Fruit fly (Drosophila melanogaster) whole organism, embryonic: ENCODE results near the gene Gs1l.

Experiments
- Abd-B ChIP-seq: fragments of 200-800 bp; sonication (Bioruptor generic); optimal IDR thresholded peaks from 2 replicates; lab custom pipeline; 2018; ENCODE audit warnings: missing biosample characterization, mild to moderate bottlenecking, missing genetic modification characterization, moderate library complexity
- Asciz ChIP-seq: fragments of 200-800 bp; sonication (Bioruptor generic); optimal IDR thresholded peaks from 2 replicates; lab custom pipeline; 2017; ENCODE audit warnings: missing biosample characterization, mild to moderate bottlenecking, missing genetic modification characterization, missing genetic modification reagents
- CG10147 ChIP-seq: fragments of 200-800 bp; sonication (Bioruptor generic); optimal IDR thresholded peaks from 2 replicates; lab custom pipeline; 2019; ENCODE audit warnings: missing biosample characterization, mild to moderate bottlenecking, missing genetic modification characterization, moderate library complexity
- CG10543 ChIP-seq: fragments of 200-800 bp; sonication (Bioruptor generic); optimal IDR thresholded peaks from 3 replicates; lab custom pipeline; 2017; ENCODE audit warnings: missing biosample characterization, mild to moderate bottlenecking, missing genetic modification characterization, moderate library complexity
- CG10654 ChIP-seq: fragments of 200-800 bp; sonication (Bioruptor generic); optimal IDR thresholded peaks from 2 replicates; lab custom pipeline; 2016; ENCODE audit warnings: missing biosample characterization, missing genetic modification characterization
- CG10959 ChIP-seq: fragments of 200-800 bp; sonication (Bioruptor generic); IDR thresholded peaks from 2 replicates; pipeline ENCODE4 v1.3.6; 2022; ENCODE audit warnings: missing biosample characterization, missing genetic modification characterization
- CG11085 ChIP-seq: fragments of 200-800 bp; sonication (Bioruptor generic); IDR thresholded peaks from 2 replicates; pipeline ENCODE4 v1.3.6; 2022; ENCODE audit warnings: missing biosample characterization, missing genetic modification characterization
- CG12744 ChIP-seq: fragments of 200-800 bp; sonication (Bioruptor generic); optimal IDR thresholded peaks from 2 replicates; lab custom pipeline; 2016; ENCODE audit warnings: missing biosample characterization, missing genetic modification characterization
- CG14860 ChIP-seq: fragments of 200-800 bp; sonication (Bioruptor generic); IDR thresholded peaks from 3 replicates; pipeline ENCODE4 v1.3.6; 2022; ENCODE audit warnings: missing biosample characterization, missing genetic modification characterization; ENCODE audit not compliant: partially characterized antibody
- CG1529 ChIP-seq: fragments of 200-800 bp; sonication (Bioruptor generic); optimal IDR thresholded peaks from 3 replicates; lab custom pipeline; 2018; ENCODE audit warnings: missing biosample characterization, missing genetic modification characterization
- CG1602 ChIP-seq: fragments of 200-800 bp; sonication (Bioruptor generic); optimal IDR thresholded peaks from 3 replicates; lab custom pipeline; 2016; ENCODE audit warnings: missing biosample characterization, missing genetic modification characterization
- CG17359 ChIP-seq: fragments of 200-800 bp; sonication (Bioruptor generic); optimal IDR thresholded peaks from 3 replicates; lab custom pipeline; 2018; ENCODE audit warnings: missing biosample characterization, mild to moderate bottlenecking, missing genetic modification characterization, moderate library complexity
- CG17612 ChIP-seq: fragments of 200-800 bp; sonication (Bioruptor generic); IDR thresholded peaks from 2 replicates; pipeline ENCODE4 v1.3.6; 2022; ENCODE audit warnings: missing biosample characterization, missing genetic modification characterization
- CG31224 ChIP-seq: fragments of 200-800 bp; sonication (Bioruptor generic); IDR thresholded peaks from 2 replicates; pipeline ENCODE4 v1.3.6; 2022; ENCODE audit warnings: missing biosample characterization, missing genetic modification characterization
- CG3407 ChIP-seq: fragments of 200-800 bp; sonication (Bioruptor generic); optimal IDR thresholded peaks from 2 replicates; lab custom pipeline; 2018; ENCODE audit warnings: missing biosample characterization, mild to moderate bottlenecking, missing genetic modification characterization
- CG3995 ChIP-seq: fragments of 200-800 bp; sonication (Bioruptor generic); optimal IDR thresholded peaks from 3 replicates; lab custom pipeline; 2016; ENCODE audit warnings: missing biosample characterization, missing genetic modification characterization
- CG4707 ChIP-seq: fragments of 200-800 bp; sonication (Bioruptor generic); optimal IDR thresholded peaks from 2 replicates; lab custom pipeline; 2018; ENCODE audit warnings: missing biosample characterization, mild to moderate bottlenecking, missing genetic modification characterization, moderate library complexity
- CG6175 ChIP-seq: fragments of 200-800 bp; sonication (Bioruptor generic); IDR thresholded peaks from 3 replicates; pipeline ENCODE4 v1.3.6; 2022; ENCODE audit warnings: missing biosample characterization, missing genetic modification characterization
- CG6272 ChIP-seq: fragments of 200-800 bp; sonication (Bioruptor generic); IDR thresholded peaks from 2 replicates; pipeline ENCODE4 v1.3.6; 2022; ENCODE audit warnings: missing biosample characterization, missing genetic modification characterization
- CG7786 ChIP-seq: fragments of 200-800 bp; sonication (Bioruptor generic); optimal IDR thresholded peaks from 2 replicates; lab custom pipeline; 2016; ENCODE audit warnings: missing biosample characterization, missing genetic modification characterization
- CG8388 ChIP-seq: fragments of 200-800 bp; sonication (Bioruptor generic); optimal IDR thresholded peaks from 2 replicates; lab custom pipeline; 2019; ENCODE audit warnings: missing biosample characterization, mild to moderate bottlenecking, missing genetic modification characterization, moderate library complexity
- CoRest ChIP-seq: fragments of 200-800 bp; sonication (Bioruptor generic); optimal IDR thresholded peaks from 3 replicates; lab custom pipeline; 2018; ENCODE audit warnings: missing biosample characterization, mild to moderate bottlenecking, missing genetic modification characterization, moderate library complexity
- Dp ChIP-seq: fragments of 200-800 bp; sonication (Bioruptor generic); optimal IDR thresholded peaks from 2 replicates; lab custom pipeline; 2018; ENCODE audit warnings: missing biosample characterization, mild to moderate bottlenecking, missing genetic modification characterization, moderate library complexity
- Dref ChIP-seq: fragments of 200-800 bp; sonication (Bioruptor generic); IDR thresholded peaks from 2 replicates; pipeline ENCODE4 v1.3.6; 2022; ENCODE audit warnings: missing biosample characterization, missing genetic modification characterization
- E2f1 ChIP-seq: fragments of 200-800 bp; sonication (Bioruptor generic); IDR thresholded peaks from 2 replicates; pipeline ENCODE4 v1.3.6; 2022; ENCODE audit warnings: missing biosample characterization, missing genetic modification characterization
- Lhr ChIP-seq: fragments of 200-800 bp; sonication (Bioruptor generic); optimal IDR thresholded peaks from 3 replicates; lab custom pipeline; 2017; ENCODE audit warnings: mild to moderate bottlenecking, missing biosample characterization, missing genetic modification reagents, missing genetic modification characterization
- Lpt ChIP-seq: fragments of >200 bp; optimal IDR thresholded peaks from 2 replicates; lab custom pipeline; 2018; ENCODE audit warnings: missing biosample characterization, missing genetic modification characterization
- Med ChIP-seq: fragments of 200-800 bp; sonication (Bioruptor generic); peaks from one replicate; lab custom pipeline; 2016; ENCODE audit warnings: missing biosample characterization, missing genetic modification characterization, mild to moderate bottlenecking, inconsistent platforms, moderate library complexity
- Neu2 ChIP-seq: fragments of 200-800 bp; sonication (Bioruptor generic); optimal IDR thresholded peaks from 3 replicates; lab custom pipeline; 2016; ENCODE audit warnings: missing biosample characterization, missing genetic modification characterization, borderline replicate concordance
- Nf-YA ChIP-seq: fragments of 200-800 bp; sonication (Bioruptor generic); IDR thresholded peaks from 2 replicates; pipeline ENCODE4 v1.3.6; 2022; ENCODE audit warnings: missing biosample characterization, missing genetic modification characterization
- Poxn ChIP-seq: fragments of 200-800 bp; sonication (Bioruptor generic); IDR thresholded peaks from 2 replicates; pipeline ENCODE4 v1.3.6; 2022; ENCODE audit warnings: missing biosample characterization, missing genetic modification characterization
- Rx ChIP-seq: fragments of 200-800 bp; sonication (Bioruptor generic); IDR thresholded peaks from 2 replicates; pipeline ENCODE4 v1.3.6; 2022; ENCODE audit warnings: missing biosample characterization, missing genetic modification characterization
- ase ChIP-seq: fragments of 200-800 bp; sonication (Bioruptor generic); IDR thresholded peaks from 3 replicates; pipeline ENCODE4 v1.3.6; 2022; ENCODE audit warnings: missing biosample characterization, missing genetic modification characterization
- bcd ChIP-seq: fragments of 200-800 bp; sonication (Bioruptor generic); optimal IDR thresholded peaks from 2 replicates; lab custom pipeline; 2017; ENCODE audit warnings: missing biosample characterization, mild to moderate bottlenecking, missing genetic modification characterization
- br ChIP-seq: fragments of >200 bp; optimal IDR thresholded peaks from 2 replicates; lab custom pipeline; 2017
- cato ChIP-seq: fragments of 200-800 bp; sonication (Bioruptor generic); optimal IDR thresholded peaks from 2 replicates; lab custom pipeline; 2016; ENCODE audit warnings: missing biosample characterization, missing genetic modification characterization, borderline replicate concordance
- corto ChIP-seq: fragments of 200-800 bp; sonication (Bioruptor generic); optimal IDR thresholded peaks from 2 replicates; lab custom pipeline; 2016; ENCODE audit warnings: missing biosample characterization, mild to moderate bottlenecking, missing genetic modification characterization, moderate library complexity
- eve ChIP-seq, 2 experiments: fragments of >200 bp; optimal IDR thresholded peaks; 2 replicates each; lab custom pipeline; 2017; ENCODE audit warnings: missing biosample characterization in 2 of 2, missing genetic modification characterization in 2 of 2
- ftz-f1 ChIP-seq: fragments of 200-800 bp; sonication (Bioruptor generic); optimal IDR thresholded peaks from 2 replicates; lab custom pipeline; 2016; ENCODE audit warnings: missing biosample characterization, missing genetic modification characterization
- gcm ChIP-seq: fragments of 200-800 bp; sonication (Bioruptor generic); optimal IDR thresholded peaks from 2 replicates; lab custom pipeline; 2019; ENCODE audit warnings: missing biosample characterization, mild to moderate bottlenecking, missing genetic modification characterization, moderate library complexity
- grn ChIP-seq: fragments of 200-800 bp; sonication (Bioruptor generic); optimal IDR thresholded peaks from 3 replicates; lab custom pipeline; 2017; ENCODE audit warnings: missing biosample characterization, missing genetic modification characterization
- h ChIP-seq: fragments of >200 bp; optimal IDR thresholded peaks from 2 replicates; lab custom pipeline; 2017
- her ChIP-seq: fragments of 200-800 bp; sonication (Bioruptor generic); optimal IDR thresholded peaks from 2 replicates; lab custom pipeline; 2016; ENCODE audit warnings: missing biosample characterization, missing genetic modification characterization
- luna ChIP-seq: fragments of 200-800 bp; sonication (Bioruptor generic); optimal IDR thresholded peaks from 2 replicates; lab custom pipeline; 2016; ENCODE audit warnings: missing biosample characterization, missing genetic modification characterization
- mirr ChIP-seq: fragments of 200-800 bp; sonication (Bioruptor generic); optimal IDR thresholded peaks from 3 replicates; lab custom pipeline; 2018; ENCODE audit warnings: missing biosample characterization, mild to moderate bottlenecking, missing genetic modification characterization
- nerfin-2 ChIP-seq: fragments of 200-800 bp; sonication (Bioruptor generic); IDR thresholded peaks from 2 replicates; pipeline ENCODE4 v1.3.6; 2022; ENCODE audit warnings: missing biosample characterization, missing genetic modification characterization; ENCODE audit not compliant: partially characterized antibody
- onecut ChIP-seq: fragments of 200-800 bp; sonication (Bioruptor generic); IDR thresholded peaks from 2 replicates; pipeline ENCODE4 v1.3.6; 2022; ENCODE audit warnings: missing biosample characterization, missing genetic modification characterization
- pnt ChIP-seq: fragments of 200-800 bp; sonication (Bioruptor generic); optimal IDR thresholded peaks from 3 replicates; lab custom pipeline; 2016; ENCODE audit warnings: missing biosample characterization, missing genetic modification characterization
- pum ChIP-seq: fragments of 200-800 bp; sonication (Bioruptor generic); optimal IDR thresholded peaks from 2 replicates; lab custom pipeline; 2016; ENCODE audit warnings: missing biosample characterization, missing genetic modification characterization
- repo ChIP-seq: fragments of 200-800 bp; sonication (Bioruptor generic); optimal IDR thresholded peaks from 2 replicates; lab custom pipeline; 2016; ENCODE audit warnings: missing biosample characterization, missing genetic modification characterization
- slbo ChIP-seq: fragments of 200-800 bp; sonication (Bioruptor generic); IDR thresholded peaks from 2 replicates; pipeline ENCODE4 v1.3.6; 2022; ENCODE audit warnings: missing biosample characterization, missing genetic modification characterization
- vvl ChIP-seq: fragments of 200-800 bp; sonication (Bioruptor generic); IDR thresholded peaks from 2 replicates; pipeline ENCODE4 v1.3.6; 2022; ENCODE audit warnings: missing biosample characterization, missing genetic modification characterization
- yki ChIP-seq: fragments of >200 bp; optimal IDR thresholded peaks from 3 replicates; lab custom pipeline; 2018

The Gs1l gene

dm6 chr2L:4456539-4456994 is at the start of gene Gs1l:
TSS of gene Gs1l (minus strand) at chr2L:4456807.
- TF ChIP-seq CG10654 (GFP tag; lab: Kevin White, UChicago) (no peak), corto (GFP tag; lab: Kevin White, UChicago) (no peak), cato (GFP tag; lab: Kevin White, UChicago) (no peak), luna (no peak), gcm (GFP tag; lab: Kevin White, UChicago) (no peak), mirr (GFP tag; lab: Kevin White, UChicago) (no peak), Abd-B (GFP tag; lab: Kevin White, UChicago) (no peak), pnt (no peak), Lpt (GFP tag; lab: Kevin White, UChicago) (no peak), Poxn (GFP tag; lab: Robert Waterston, UW) (no peak), eve (GFP tag; optimal IDR thresholded peaks at IDR 0.05; lab: Kevin White, UChicago) (no peak), CG10147 (GFP tag; lab: Kevin White, UChicago) (peak; percentile 24), CG10543 (no peak), CG6175 (GFP tag; lab: Robert Waterston, UW) (no peak), br (no peak), vvl (GFP tag; lab: Robert Waterston, UW) (no peak; the same call in 1 of the 2 replicates), grn (GFP tag; lab: Kevin White, UChicago) (no peak), Asciz (GFP tag; lab: Kevin White, UChicago) (no peak), CG11085 (GFP tag; lab: Robert Waterston, UW) (no peak), Nf-YA (GFP tag; lab: Robert Waterston, UW) (no peak), CG17359 (no peak), nerfin-2 (GFP tag; lab: Robert Waterston, UW) (no peak), CG8388 (GFP tag; lab: Kevin White, UChicago) (no peak), Rx (GFP tag; lab: Robert Waterston, UW) (no peak), CG12744 (GFP tag; lab: Kevin White, UChicago) (no peak), bcd (peak; percentile 45), CG10959 (no peak), yki (lab: Kevin White, UChicago) (no peak), CoRest (tag; lab: Kevin White, UChicago) (peak; percentile 23), CG3995 (no peak), Med (GFP tag; lab: Kevin White, UChicago) (peak; percentile 82), CG31224 (GFP tag; lab: Robert Waterston, UW) (no peak), h (lab: Kevin White, UChicago) (no peak), Dref (GFP tag; lab: Robert Waterston, UW) (0 out of 2 replicates have a peak, but pooled peaks have one; percentile 28), ase (no peak), CG6272 (GFP tag; lab: Robert Waterston, UW) (no peak), CG1602 (GFP tag; lab: Kevin White, UChicago) (no peak), repo (no peak), Neu2 (GFP tag; lab: Kevin White, UChicago) (no peak), Lhr (GFP tag; lab: Kevin White, UChicago) (no peak), Dp (GFP tag; lab: Kevin White, UChicago) (peak; percentile 54), her (GFP tag; lab: Kevin White, UChicago) (no peak), onecut (no peak), slbo (GFP tag; lab: Robert Waterston, UW) (peak; percentile 47; the same call in 1 of the 2 replicates), CG4707 (GFP tag; lab: Kevin White, UChicago) (no peak), E2f1 (peak; percentile 28; the same call in 1 of the 2 replicates), CG7786 (no peak), pum (GFP tag; lab: Kevin White, UChicago) (no peak), CG3407 (no peak), CG14860 (GFP tag; lab: Robert Waterston, UW) (no peak), ftz-f1 (GFP tag; lab: Kevin White, UChicago) (peak; percentile 88), CG17612 (no peak), CG1529 (GFP tag; lab: Kevin White, UChicago) (no peak)
